Worm (Caenorhabditis elegans) whole organism, L3 larva: ENCODE measurements around the gene C14A4.12.

ENCODE experiments used
- R02D3.7 ChIP-seq: fragments of 150-350 bp; optimal IDR thresholded peaks from 2 replicates; lab custom pipeline; 2014; ENCODE audit warnings: missing biosample characterization, missing genetic modification characterization
- ZK546.5 ChIP-seq: sonication (generic microtip); optimal IDR thresholded peaks from 2 replicates; lab custom pipeline; 2017; ENCODE audit warnings: missing biosample characterization, missing genetic modification characterization
- aly-2 ChIP-seq: fragments of 150-350 bp; optimal IDR thresholded peaks from 2 replicates; lab custom pipeline; 2014; ENCODE audit warnings: missing biosample characterization, missing genetic modification characterization
- ama-1 ChIP-seq: fragments of 150-350 bp; optimal IDR thresholded peaks from 2 replicates; lab custom pipeline; 2018
- ceh-16 ChIP-seq: sonication (generic microtip); optimal IDR thresholded peaks from 2 replicates; lab custom pipeline; 2017; ENCODE audit warnings: missing biosample characterization, missing genetic modification characterization
- ceh-28 ChIP-seq: fragments of 150-350 bp; optimal IDR thresholded peaks from 2 replicates; lab custom pipeline; 2014; ENCODE audit warnings: missing biosample characterization, missing genetic modification reagents, missing genetic modification characterization
- ceh-82 ChIP-seq: fragments of 150-350 bp; optimal IDR thresholded peaks from 2 replicates; lab custom pipeline; 2014; ENCODE audit warnings: missing biosample characterization, missing genetic modification characterization
- ceh-9 ChIP-seq: sonication (generic microtip); optimal IDR thresholded peaks from 2 replicates; lab custom pipeline; 2018; ENCODE audit warnings: missing biosample characterization, missing genetic modification characterization
- daf-12 ChIP-seq: fragments of 150-350 bp; optimal IDR thresholded peaks from 2 replicates; lab custom pipeline; 2014; ENCODE audit warnings: missing biosample characterization, missing genetic modification reagents, missing genetic modification characterization
- egl-27 ChIP-seq: sonication (generic microtip); optimal IDR thresholded peaks from 4 replicates; lab custom pipeline; 2017; ENCODE audit warnings: missing biosample characterization, missing genetic modification reagents, missing genetic modification characterization
- egl-5 ChIP-seq: fragments of 150-350 bp; optimal IDR thresholded peaks from 2 replicates; lab custom pipeline; 2017; ENCODE audit warnings: missing biosample characterization, missing genetic modification reagents, missing genetic modification characterization, inconsistent platforms
- elt-1 ChIP-seq: fragments of 150-350 bp; optimal IDR thresholded peaks from 2 replicates; lab custom pipeline; 2014; ENCODE audit warnings: missing biosample characterization, missing genetic modification characterization
- elt-2 ChIP-seq: sonication (generic microtip); optimal IDR thresholded peaks from 2 replicates; lab custom pipeline; 2016; ENCODE audit warnings: missing genetic modification reagents, mild to moderate bottlenecking, missing genetic modification characterization, missing compliant biosample characterization
- elt-3 ChIP-seq, 3 experiments: fragments of 150-350 bp in 1 of 3; sonication (generic microtip) in 2 of 3; optimal IDR thresholded peaks; 2 replicates in 2 of 3; 4 replicates in 1 of 3; lab custom pipeline; 2014 to 2017; ENCODE audit warnings: missing biosample characterization in 3 of 3, missing genetic modification characterization in 3 of 3
- eor-1 ChIP-seq, 2 experiments: fragments of 150-350 bp; optimal IDR thresholded peaks; 2 replicates each; lab custom pipeline; 2014 to 2018; ENCODE audit warnings: missing biosample characterization in 2 of 2, missing genetic modification characterization in 2 of 2
- fkh-10 ChIP-seq: sonication (generic microtip); optimal IDR thresholded peaks from 2 replicates; lab custom pipeline; 2017; ENCODE audit warnings: missing biosample characterization, missing genetic modification reagents, missing genetic modification characterization
- fkh-2 ChIP-seq: fragments of 150-350 bp; optimal IDR thresholded peaks from 2 replicates; lab custom pipeline; 2014; ENCODE audit warnings: missing biosample characterization, missing genetic modification reagents, missing genetic modification characterization
- fos-1 ChIP-seq: fragments of 150-350 bp; optimal IDR thresholded peaks from 2 replicates; lab custom pipeline; 2014; ENCODE audit warnings: missing biosample characterization, missing genetic modification characterization
- hmg-11 ChIP-seq: sonication (generic microtip); optimal IDR thresholded peaks from 2 replicates; lab custom pipeline; 2016; ENCODE audit warnings: missing genetic modification characterization, missing compliant biosample characterization
- jun-1 ChIP-seq: fragments of 150-350 bp; optimal IDR thresholded peaks from 2 replicates; lab custom pipeline; 2014; ENCODE audit warnings: missing biosample characterization, missing genetic modification reagents, missing genetic modification characterization
- lin-15B ChIP-seq: fragments of 150-350 bp; optimal IDR thresholded peaks from 2 replicates; lab custom pipeline; 2014; ENCODE audit warnings: missing biosample characterization, missing genetic modification characterization
- lin-39 ChIP-seq: fragments of 150-350 bp; optimal IDR thresholded peaks from 2 replicates; lab custom pipeline; 2018; ENCODE audit warnings: missing biosample characterization, missing genetic modification reagents, missing genetic modification characterization
- lsy-12 ChIP-seq: sonication (generic microtip); optimal IDR thresholded peaks from 2 replicates; lab custom pipeline; 2016; ENCODE audit warnings: mild to moderate bottlenecking, missing genetic modification characterization, missing compliant biosample characterization
- mdl-1 ChIP-seq: fragments of 150-350 bp; optimal IDR thresholded peaks from 2 replicates; lab custom pipeline; 2014; ENCODE audit warnings: missing biosample characterization, missing genetic modification characterization
- mml-1 ChIP-seq: fragments of 150-350 bp; sonication (generic microtip); optimal IDR thresholded peaks from 3 replicates; lab custom pipeline; 2014; ENCODE audit warnings: missing biosample characterization, missing genetic modification characterization
- nfya-1 ChIP-seq: sonication (generic microtip); optimal IDR thresholded peaks from 2 replicates; lab custom pipeline; 2017; ENCODE audit warnings: missing genetic modification characterization, mild to moderate bottlenecking, missing compliant biosample characterization, antibody characterized with exemption, moderate library complexity; ENCODE audit not compliant: insufficient read depth
- nhr-11 ChIP-seq: fragments of 150-350 bp; optimal IDR thresholded peaks from 2 replicates; lab custom pipeline; 2014; ENCODE audit warnings: missing biosample characterization, missing genetic modification characterization
- nhr-12 ChIP-seq: fragments of 150-350 bp; optimal IDR thresholded peaks from 2 replicates; lab custom pipeline; 2014; ENCODE audit warnings: missing biosample characterization, missing genetic modification characterization
- nhr-23 ChIP-seq: fragments of 150-350 bp; optimal IDR thresholded peaks from 2 replicates; lab custom pipeline; 2014; ENCODE audit warnings: missing biosample characterization, missing genetic modification reagents, missing genetic modification characterization
- nhr-237 ChIP-seq: fragments of 150-350 bp; optimal IDR thresholded peaks from 2 replicates; lab custom pipeline; 2014; ENCODE audit warnings: missing biosample characterization, missing genetic modification characterization
- nhr-25 ChIP-seq: sonication (generic microtip); optimal IDR thresholded peaks from 2 replicates; lab custom pipeline; 2017; ENCODE audit warnings: missing biosample characterization, missing genetic modification characterization
- nhr-28 ChIP-seq: fragments of 150-350 bp; optimal IDR thresholded peaks from 2 replicates; lab custom pipeline; 2014; ENCODE audit warnings: missing biosample characterization, missing genetic modification characterization
- nhr-43 ChIP-seq: sonication (generic microtip); optimal IDR thresholded peaks from 2 replicates; lab custom pipeline; 2016; ENCODE audit warnings: mild to moderate bottlenecking, missing genetic modification characterization, missing compliant biosample characterization; ENCODE audit not compliant: poor library complexity, severe bottlenecking
- nhr-67 ChIP-seq: fragments of 150-350 bp; optimal IDR thresholded peaks from 2 replicates; lab custom pipeline; 2014; ENCODE audit warnings: missing biosample characterization, missing genetic modification characterization
- nhr-76 ChIP-seq: fragments of 150-350 bp; sonication (generic microtip); optimal IDR thresholded peaks from 5 replicates; lab custom pipeline; 2014; ENCODE audit warnings: missing biosample characterization, missing genetic modification characterization
- nhr-77 ChIP-seq: fragments of 150-350 bp; optimal IDR thresholded peaks from 2 replicates; lab custom pipeline; 2014; ENCODE audit warnings: missing biosample characterization, missing genetic modification characterization
- pha-4 ChIP-seq: fragments of 150-350 bp; optimal IDR thresholded peaks from 2 replicates; lab custom pipeline; 2014; ENCODE audit warnings: missing biosample characterization, missing genetic modification reagents, missing genetic modification characterization
- pqm-1 ChIP-seq: fragments of 150-350 bp; optimal IDR thresholded peaks from 2 replicates; lab custom pipeline; 2017; ENCODE audit warnings: missing biosample characterization, missing genetic modification characterization, inconsistent platforms
- sea-2 ChIP-seq: fragments of 150-350 bp; sonication (generic microtip); optimal IDR thresholded peaks from 4 replicates; lab custom pipeline; 2014; ENCODE audit warnings: missing biosample characterization, missing genetic modification reagents, missing genetic modification characterization
- skn-1 ChIP-seq: fragments of 150-350 bp; optimal IDR thresholded peaks from 2 replicates; lab custom pipeline; 2014; ENCODE audit warnings: missing biosample characterization, missing genetic modification characterization
- snpc-4 ChIP-seq: fragments of 150-350 bp; optimal IDR thresholded peaks from 2 replicates; lab custom pipeline; 2014; ENCODE audit warnings: missing biosample characterization, missing genetic modification characterization
- tbx-2 ChIP-seq: sonication (generic microtip); optimal IDR thresholded peaks from 2 replicates; lab custom pipeline; 2016; ENCODE audit warnings: mild to moderate bottlenecking, missing genetic modification characterization, missing compliant biosample characterization
- unc-39 ChIP-seq: sonication (generic microtip); optimal IDR thresholded peaks from 4 replicates; lab custom pipeline; 2017; ENCODE audit warnings: missing biosample characterization, missing genetic modification characterization
- unc-62 ChIP-seq: fragments of 150-350 bp; sonication (generic microtip); optimal IDR thresholded peaks from 4 replicates; lab custom pipeline; 2014; ENCODE audit warnings: missing biosample characterization, missing genetic modification reagents, missing genetic modification characterization
- zag-1 ChIP-seq: fragments of 150-350 bp; optimal IDR thresholded peaks from 2 replicates; lab custom pipeline; 2014; ENCODE audit warnings: missing biosample characterization, missing genetic modification characterization
- ztf-11 ChIP-seq: fragments of 150-350 bp; optimal IDR thresholded peaks from 2 replicates; lab custom pipeline; 2014; ENCODE audit warnings: missing biosample characterization, missing genetic modification characterization
- ztf-4 ChIP-seq: fragments of 150-350 bp; optimal IDR thresholded peaks from 2 replicates; lab custom pipeline; 2014; ENCODE audit warnings: missing biosample characterization, missing genetic modification characterization

Gene C14A4.12

ce11 chrII:10658576-10659256 is 45.9 kb downstream of the C14A4.12 start, which contains the start of the genes snu-13 and rsp-7:
Gene snu-13 (minus strand): TSS chrII:10658626.
Gene rsp-7 (plus strand): TSS chrII:10659206.
- TF ChIP-seq nhr-77 (tag; lab: Kevin White, UChicago) = no peak
- TF ChIP-seq ceh-9 (tag; lab: Kevin White, UChicago) = no peak
- peak; percentile 86 for TF ChIP-seq pha-4 (tag; lab: Kevin White, UChicago)
- TF ChIP-seq hmg-11 (tag; lab: Kevin White, UChicago) = peak; percentile 63
- TF ChIP-seq mml-1 (tag; lab: Kevin White, UChicago) = no peak
- TF ChIP-seq nhr-23 = peak; percentile 87
- TF ChIP-seq elt-1 (tag; lab: Kevin White, UChicago) = no peak
- no peak for TF ChIP-seq daf-12 (tag; lab: Kevin White, UChicago)
- peak; percentile 70 for TF ChIP-seq egl-5 (tag; lab: Kevin White, UChicago)
- TF ChIP-seq nhr-67 (tag; lab: Kevin White, UChicago) = no peak
- no peak for TF ChIP-seq ceh-16 (tag; lab: Kevin White, UChicago)
- peak; percentile 39 for TF ChIP-seq lin-39 (tag; lab: Kevin White, UChicago)
- TF ChIP-seq fkh-2 (tag; lab: Kevin White, UChicago) = no peak
- no peak for TF ChIP-seq sea-2 (GFP tag; lab: Kevin White, UChicago)
- no peak for TF ChIP-seq nhr-28 (tag; lab: Kevin White, UChicago)
- no peak for TF ChIP-seq ztf-11 (tag; lab: Kevin White, UChicago)
- TF ChIP-seq nhr-237 (tag; lab: Kevin White, UChicago) = no peak
- TF ChIP-seq fkh-10 (GFP tag; lab: Kevin White, UChicago) = no peak
- TF ChIP-seq ceh-28 = no peak
- peak; percentile 48 for TF ChIP-seq elt-2 (tag; lab: Kevin White, UChicago)
- no peak for TF ChIP-seq nhr-43 (tag; lab: Kevin White, UChicago)
- TF ChIP-seq lsy-12 (tag; lab: Kevin White, UChicago) = no peak
- no peak for TF ChIP-seq eor-1 (tag; optimal IDR thresholded peaks at IDR 0.05; lab: Kevin White, UChicago)
- no peak for TF ChIP-seq unc-39 (tag; lab: Kevin White, UChicago)
- peak; percentile 17 for TF ChIP-seq R02D3.7
- TF ChIP-seq ztf-4 (tag; lab: Kevin White, UChicago) = no peak
- no peak for TF ChIP-seq mdl-1 (tag; lab: Kevin White, UChicago)
- TF ChIP-seq aly-2 (tag; lab: Kevin White, UChicago) = no peak
- TF ChIP-seq unc-62 = no peak
- no peak for TF ChIP-seq jun-1
- TF ChIP-seq ZK546.5 (tag; lab: Kevin White, UChicago) = no peak
- TF ChIP-seq fos-1 = no peak
- peak; percentile 74 for TF ChIP-seq skn-1 (tag; lab: Kevin White, UChicago)
- TF ChIP-seq egl-27 (tag; lab: Kevin White, UChicago) = no peak
- no peak for TF ChIP-seq zag-1 (tag; lab: Kevin White, UChicago)
- no peak for TF ChIP-seq tbx-2 (tag; lab: Kevin White, UChicago)
- TF ChIP-seq elt-3 (tag; optimal IDR thresholded peaks at IDR 0.05; lab: Kevin White, UChicago) = no peak
- TF ChIP-seq lin-15B (tag; lab: Kevin White, UChicago) = peak; percentile 89
- peak; percentile 79 for TF ChIP-seq snpc-4 (tag; lab: Kevin White, UChicago)
- TF ChIP-seq nhr-25 (tag; lab: Kevin White, UChicago) = peak; percentile 84
- no peak for TF ChIP-seq nhr-11
- TF ChIP-seq pqm-1 (tag; lab: Kevin White, UChicago) = peak; percentile 48
- TF ChIP-seq ama-1 (lab: Kevin White, UChicago) = no peak
- TF ChIP-seq ceh-82 (tag; lab: Kevin White, UChicago) = no peak
- TF ChIP-seq nfya-1 (tag; lab: Kevin White, UChicago) = peak; percentile 88
- no peak for TF ChIP-seq nhr-76 (tag; lab: Kevin White, UChicago)
- no peak for TF ChIP-seq nhr-12 (tag; lab: Kevin White, UChicago)
